Worm (Caenorhabditis elegans) whole organism, L3 larva: ENCODE results near the gene srh-190.

Source experiments
- R02D3.7 ChIP-seq: fragments of 150-350 bp; optimal IDR thresholded peaks from 2 replicates; lab custom pipeline; 2014; ENCODE audit warnings: missing biosample characterization, missing genetic modification characterization
- aly-2 ChIP-seq: fragments of 150-350 bp; optimal IDR thresholded peaks from 2 replicates; lab custom pipeline; 2014; ENCODE audit warnings: missing biosample characterization, missing genetic modification characterization
- ama-1 ChIP-seq: fragments of 150-350 bp; optimal IDR thresholded peaks from 2 replicates; lab custom pipeline; 2018
- ceh-16 ChIP-seq: sonication (generic microtip); optimal IDR thresholded peaks from 2 replicates; lab custom pipeline; 2017; ENCODE audit warnings: missing biosample characterization, missing genetic modification characterization
- ceh-9 ChIP-seq: sonication (generic microtip); optimal IDR thresholded peaks from 2 replicates; lab custom pipeline; 2018; ENCODE audit warnings: missing biosample characterization, missing genetic modification characterization
- egl-5 ChIP-seq: fragments of 150-350 bp; optimal IDR thresholded peaks from 2 replicates; lab custom pipeline; 2017; ENCODE audit warnings: missing biosample characterization, missing genetic modification reagents, missing genetic modification characterization, inconsistent platforms
- elt-2 ChIP-seq: sonication (generic microtip); optimal IDR thresholded peaks from 2 replicates; lab custom pipeline; 2016; ENCODE audit warnings: missing genetic modification reagents, mild to moderate bottlenecking, missing genetic modification characterization, missing compliant biosample characterization
- elt-3 ChIP-seq, 3 experiments: fragments of 150-350 bp in 1 of 3; sonication (generic microtip) in 2 of 3; optimal IDR thresholded peaks; 2 replicates in 2 of 3; 4 replicates in 1 of 3; lab custom pipeline; 2014 to 2017; ENCODE audit warnings: missing biosample characterization in 3 of 3, missing genetic modification characterization in 3 of 3
- eor-1 ChIP-seq, 2 experiments: fragments of 150-350 bp; optimal IDR thresholded peaks; 2 replicates each; lab custom pipeline; 2014 to 2018; ENCODE audit warnings: missing biosample characterization in 2 of 2, missing genetic modification characterization in 2 of 2
- fkh-2 ChIP-seq: fragments of 150-350 bp; optimal IDR thresholded peaks from 2 replicates; lab custom pipeline; 2014; ENCODE audit warnings: missing biosample characterization, missing genetic modification reagents, missing genetic modification characterization
- fos-1 ChIP-seq: fragments of 150-350 bp; optimal IDR thresholded peaks from 2 replicates; lab custom pipeline; 2014; ENCODE audit warnings: missing biosample characterization, missing genetic modification characterization
- hmg-11 ChIP-seq: sonication (generic microtip); optimal IDR thresholded peaks from 2 replicates; lab custom pipeline; 2016; ENCODE audit warnings: missing genetic modification characterization, missing compliant biosample characterization
- jun-1 ChIP-seq: fragments of 150-350 bp; optimal IDR thresholded peaks from 2 replicates; lab custom pipeline; 2014; ENCODE audit warnings: missing biosample characterization, missing genetic modification reagents, missing genetic modification characterization
- lin-15B ChIP-seq: fragments of 150-350 bp; optimal IDR thresholded peaks from 2 replicates; lab custom pipeline; 2014; ENCODE audit warnings: missing biosample characterization, missing genetic modification characterization
- lin-39 ChIP-seq: fragments of 150-350 bp; optimal IDR thresholded peaks from 2 replicates; lab custom pipeline; 2018; ENCODE audit warnings: missing biosample characterization, missing genetic modification reagents, missing genetic modification characterization
- lsy-12 ChIP-seq: sonication (generic microtip); optimal IDR thresholded peaks from 2 replicates; lab custom pipeline; 2016; ENCODE audit warnings: mild to moderate bottlenecking, missing genetic modification characterization, missing compliant biosample characterization
- mdl-1 ChIP-seq: fragments of 150-350 bp; optimal IDR thresholded peaks from 2 replicates; lab custom pipeline; 2014; ENCODE audit warnings: missing biosample characterization, missing genetic modification characterization
- mml-1 ChIP-seq: fragments of 150-350 bp; sonication (generic microtip); optimal IDR thresholded peaks from 3 replicates; lab custom pipeline; 2014; ENCODE audit warnings: missing biosample characterization, missing genetic modification characterization
- nfya-1 ChIP-seq: sonication (generic microtip); optimal IDR thresholded peaks from 2 replicates; lab custom pipeline; 2017; ENCODE audit warnings: missing genetic modification characterization, mild to moderate bottlenecking, missing compliant biosample characterization, antibody characterized with exemption, moderate library complexity; ENCODE audit not compliant: insufficient read depth
- nhr-11 ChIP-seq: fragments of 150-350 bp; optimal IDR thresholded peaks from 2 replicates; lab custom pipeline; 2014; ENCODE audit warnings: missing biosample characterization, missing genetic modification characterization
- nhr-12 ChIP-seq: fragments of 150-350 bp; optimal IDR thresholded peaks from 2 replicates; lab custom pipeline; 2014; ENCODE audit warnings: missing biosample characterization, missing genetic modification characterization
- nhr-23 ChIP-seq: fragments of 150-350 bp; optimal IDR thresholded peaks from 2 replicates; lab custom pipeline; 2014; ENCODE audit warnings: missing biosample characterization, missing genetic modification reagents, missing genetic modification characterization
- nhr-25 ChIP-seq: sonication (generic microtip); optimal IDR thresholded peaks from 2 replicates; lab custom pipeline; 2017; ENCODE audit warnings: missing biosample characterization, missing genetic modification characterization
- nhr-28 ChIP-seq: fragments of 150-350 bp; optimal IDR thresholded peaks from 2 replicates; lab custom pipeline; 2014; ENCODE audit warnings: missing biosample characterization, missing genetic modification characterization
- nhr-43 ChIP-seq: sonication (generic microtip); optimal IDR thresholded peaks from 2 replicates; lab custom pipeline; 2016; ENCODE audit warnings: mild to moderate bottlenecking, missing genetic modification characterization, missing compliant biosample characterization; ENCODE audit not compliant: poor library complexity, severe bottlenecking
- nhr-67 ChIP-seq: fragments of 150-350 bp; optimal IDR thresholded peaks from 2 replicates; lab custom pipeline; 2014; ENCODE audit warnings: missing biosample characterization, missing genetic modification characterization
- nhr-77 ChIP-seq: fragments of 150-350 bp; optimal IDR thresholded peaks from 2 replicates; lab custom pipeline; 2014; ENCODE audit warnings: missing biosample characterization, missing genetic modification characterization
- pha-4 ChIP-seq: fragments of 150-350 bp; optimal IDR thresholded peaks from 2 replicates; lab custom pipeline; 2014; ENCODE audit warnings: missing biosample characterization, missing genetic modification reagents, missing genetic modification characterization
- pqm-1 ChIP-seq: fragments of 150-350 bp; optimal IDR thresholded peaks from 2 replicates; lab custom pipeline; 2017; ENCODE audit warnings: missing biosample characterization, missing genetic modification characterization, inconsistent platforms
- snpc-4 ChIP-seq: fragments of 150-350 bp; optimal IDR thresholded peaks from 2 replicates; lab custom pipeline; 2014; ENCODE audit warnings: missing biosample characterization, missing genetic modification characterization
- tbx-2 ChIP-seq: sonication (generic microtip); optimal IDR thresholded peaks from 2 replicates; lab custom pipeline; 2016; ENCODE audit warnings: mild to moderate bottlenecking, missing genetic modification characterization, missing compliant biosample characterization
- unc-39 ChIP-seq: sonication (generic microtip); optimal IDR thresholded peaks from 4 replicates; lab custom pipeline; 2017; ENCODE audit warnings: missing biosample characterization, missing genetic modification characterization
- unc-62 ChIP-seq: fragments of 150-350 bp; sonication (generic microtip); optimal IDR thresholded peaks from 4 replicates; lab custom pipeline; 2014; ENCODE audit warnings: missing biosample characterization, missing genetic modification reagents, missing genetic modification characterization
- zag-1 ChIP-seq: fragments of 150-350 bp; optimal IDR thresholded peaks from 2 replicates; lab custom pipeline; 2014; ENCODE audit warnings: missing biosample characterization, missing genetic modification characterization
- ztf-11 ChIP-seq: fragments of 150-350 bp; optimal IDR thresholded peaks from 2 replicates; lab custom pipeline; 2014; ENCODE audit warnings: missing biosample characterization, missing genetic modification characterization
- ztf-4 ChIP-seq: fragments of 150-350 bp; optimal IDR thresholded peaks from 2 replicates; lab custom pipeline; 2014; ENCODE audit warnings: missing biosample characterization, missing genetic modification characterization

The srh-190 gene

ce11 chrV:3902458-3903157 is at the start of gene srh-190, which contains the start of gene str-229:
TSS of gene srh-190 (plus strand) at chrV:3903107.
TSS of gene str-229 (minus strand) at chrV:3902558.
- TF ChIP-seq ama-1 (lab: Kevin White, UChicago), result no peak
- no peak for TF ChIP-seq mdl-1 (tag; lab: Kevin White, UChicago)
- no peak for TF ChIP-seq fos-1
- TF ChIP-seq pha-4 (tag; lab: Kevin White, UChicago), result no peak
- TF ChIP-seq, all 47 proteins: peak for 0

ce11 chrV:3854847-3855246 is 48.1 kb upstream of the srh-190 start, which contains the start of gene nhr-186:
TSS of gene nhr-186 (minus strand) at chrV:3854947.
- no peak for TF ChIP-seq R02D3.7 (tag; lab: Kevin White, UChicago)
- no peak for TF ChIP-seq snpc-4 (tag; lab: Kevin White, UChicago)
- no peak for TF ChIP-seq zag-1 (tag; lab: Kevin White, UChicago)
- TF ChIP-seq ztf-4 (tag; lab: Kevin White, UChicago), result no peak
- TF ChIP-seq eor-1 (tag; optimal IDR thresholded peaks at IDR 0.05; lab: Kevin White, UChicago), result no peak
- TF ChIP-seq ceh-16 (tag; lab: Kevin White, UChicago), result no peak
- TF ChIP-seq aly-2 (tag; lab: Kevin White, UChicago), result no peak
- no peak for TF ChIP-seq tbx-2
- no peak for TF ChIP-seq nhr-25 (tag; lab: Kevin White, UChicago)
- no peak for TF ChIP-seq lin-39 (tag; lab: Kevin White, UChicago)
- no peak for TF ChIP-seq unc-62 (GFP tag; lab: Kevin White, UChicago)
- TF ChIP-seq ztf-11 (tag; lab: Kevin White, UChicago), result no peak
- no peak for TF ChIP-seq nhr-43 (tag; lab: Kevin White, UChicago)
- TF ChIP-seq ama-1 (lab: Kevin White, UChicago), result no peak
- TF ChIP-seq nhr-12, result no peak
- no peak for TF ChIP-seq nhr-23 (tag; lab: Kevin White, UChicago)
- no peak for TF ChIP-seq hmg-11 (tag; lab: Kevin White, UChicago)
- no peak for TF ChIP-seq lsy-12 (tag; lab: Kevin White, UChicago)

ce11 chrV:3855916-3856315 is 47.0 kb upstream of the srh-190 start:
- TF ChIP-seq jun-1 (tag; lab: Kevin White, UChicago), result no peak

DNA sequence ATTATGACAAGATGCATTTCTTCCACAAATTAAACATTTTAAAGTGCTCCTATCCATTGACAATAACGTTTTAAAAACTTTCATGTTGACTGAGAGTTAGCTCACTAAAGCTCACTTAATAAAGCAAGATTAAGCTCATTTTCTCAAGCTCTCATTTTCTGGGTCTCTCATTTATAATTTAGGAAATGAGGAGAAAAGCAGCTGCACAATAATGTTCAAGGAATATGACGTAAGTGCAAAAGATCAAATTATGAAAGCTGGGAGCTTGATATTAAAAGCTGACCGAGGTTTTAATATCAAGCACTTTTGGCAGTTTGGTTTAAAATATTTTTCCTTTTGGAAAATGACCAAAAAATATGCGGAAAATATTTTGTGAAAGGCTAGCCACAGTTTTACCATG is 45.1 kb upstream of the srh-190 start, which contains the start of gene nhr-188:
Gene nhr-188, minus strand, starts transcription at position 84 of the 400 bp plus-strand sequence.
- TF ChIP-seq snpc-4 (tag; lab: Kevin White, UChicago) (no peak), elt-2 (tag; lab: Kevin White, UChicago) (no peak), nhr-11 (tag; lab: Kevin White, UChicago) (peak; percentile 4), nhr-77 (tag; lab: Kevin White, UChicago) (no peak), nhr-67 (tag; lab: Kevin White, UChicago) (no peak)
- TF ChIP-seq, all 47 proteins: peak for 1

DNA sequence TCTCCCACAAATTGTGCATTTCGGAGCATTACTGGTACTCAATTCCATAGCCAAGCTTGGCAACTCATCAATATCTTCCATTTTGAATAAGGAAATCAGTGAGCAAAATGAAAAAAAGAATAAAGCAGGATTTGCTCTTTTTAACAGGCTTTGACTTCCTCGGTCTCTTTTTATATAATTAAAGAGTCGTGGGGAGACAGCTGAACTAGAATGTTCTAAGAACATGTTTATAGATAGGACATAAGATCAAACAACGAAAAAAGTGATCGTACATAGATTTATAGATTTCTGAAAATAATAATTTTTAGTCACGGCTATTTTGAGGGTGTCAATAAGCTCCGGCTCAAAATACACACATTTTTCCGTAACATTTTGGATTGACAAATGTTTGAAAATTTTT is 42.8 kb upstream of the srh-190 start, which contains the start of gene nhr-189:
Gene nhr-189, minus strand, starts transcription at position 121 of the 400 bp plus-strand sequence.
- TF ChIP-seq tbx-2 (no peak), unc-62 (GFP tag; lab: Kevin White, UChicago) (no peak), pqm-1 (tag; lab: Kevin White, UChicago) (no peak)

- TF ChIP-seq unc-39, result no peak
- TF ChIP-seq ztf-4 (tag; lab: Kevin White, UChicago), result no peak
- TF ChIP-seq elt-3 (tag; optimal IDR thresholded peaks at IDR 0.05; lab: Kevin White, UChicago), result no peak
- no peak for TF ChIP-seq fkh-2 (tag; lab: Kevin White, UChicago)
- TF ChIP-seq ceh-9 (tag; lab: Kevin White, UChicago), result no peak
- TF ChIP-seq ama-1 (lab: Kevin White, UChicago), result no peak
- no peak for TF ChIP-seq egl-5
- no peak for TF ChIP-seq lin-39 (tag; lab: Kevin White, UChicago)
- TF ChIP-seq nhr-28 (tag; lab: Kevin White, UChicago), result no peak
- no peak for TF ChIP-seq mml-1
- TF ChIP-seq tbx-2, result no peak
- no peak for TF ChIP-seq jun-1 (tag; lab: Kevin White, UChicago)
- TF ChIP-seq R02D3.7 (tag; lab: Kevin White, UChicago), result no peak
- no peak for TF ChIP-seq nfya-1 (tag; lab: Kevin White, UChicago)
- no peak for TF ChIP-seq lin-15B
Measured at ce11 chrV:3862851-3863250, 40.1 kb upstream of the srh-190 start, which contains the start of gene nhr-187. TSS of gene nhr-187 (minus strand) at chrV:3862951.
